Fruit fly (Drosophila melanogaster) whole organism, embryonic: ENCODE measurements around the gene CG6901.
A peak's percentile ranks its signal among the peaks of the same experiment; 100 is the strongest.

Experiments used
- ATbp ChIP-seq: fragments of 200-800 bp; sonication (Bioruptor generic); optimal IDR thresholded peaks from 2 replicates; lab custom pipeline; 2017; ENCODE audit warnings: missing biosample characterization, mild to moderate bottlenecking, missing genetic modification characterization, missing genetic modification reagents
- Adf1 ChIP-seq: fragments of 200-800 bp; sonication (Bioruptor generic); IDR thresholded peaks from 2 replicates; pipeline ENCODE4 v1.3.6; 2022; ENCODE audit warnings: missing biosample characterization, missing genetic modification characterization
- B-H2 ChIP-seq: fragments of 200-800 bp; sonication (Bioruptor generic); optimal IDR thresholded peaks from 2 replicates; lab custom pipeline; 2018; ENCODE audit warnings: missing biosample characterization, mild to moderate bottlenecking, missing genetic modification characterization
- BtbVII ChIP-seq: fragments of 200-800 bp; sonication (Bioruptor generic); optimal IDR thresholded peaks from 3 replicates; lab custom pipeline; 2017; ENCODE audit warnings: missing biosample characterization, mild to moderate bottlenecking, missing genetic modification characterization
- CG10431 ChIP-seq: fragments of 200-800 bp; sonication (Bioruptor generic); optimal IDR thresholded peaks from 3 replicates; lab custom pipeline; 2018; ENCODE audit warnings: missing biosample characterization, mild to moderate bottlenecking, missing genetic modification characterization
- CG11723 ChIP-seq: fragments of 200-800 bp; sonication (Bioruptor generic); optimal IDR thresholded peaks from 2 replicates; lab custom pipeline; 2017; ENCODE audit warnings: missing biosample characterization, mild to moderate bottlenecking, missing genetic modification characterization
- CG12299 ChIP-seq: fragments of 200-800 bp; sonication (Bioruptor generic); optimal IDR thresholded peaks from 2 replicates; lab custom pipeline; 2018; ENCODE audit warnings: missing biosample characterization, mild to moderate bottlenecking, missing genetic modification characterization
- CG13624 ChIP-seq: fragments of 200-800 bp; sonication (Bioruptor generic); optimal IDR thresholded peaks from 2 replicates; lab custom pipeline; 2016; ENCODE audit warnings: missing biosample characterization, missing genetic modification characterization
- CG15073 ChIP-seq: fragments of 200-800 bp; sonication (Bioruptor generic); optimal IDR thresholded peaks from 2 replicates; lab custom pipeline; 2016; ENCODE audit warnings: missing biosample characterization, missing genetic modification characterization
- CG17568 ChIP-seq: fragments of 200-800 bp; sonication (Bioruptor generic); optimal IDR thresholded peaks from 2 replicates; lab custom pipeline; 2018; ENCODE audit warnings: missing biosample characterization, mild to moderate bottlenecking, missing genetic modification characterization, moderate library complexity
- CG18262 ChIP-seq: fragments of 200-800 bp; optimal IDR thresholded peaks from 3 replicates; lab custom pipeline; 2019; ENCODE audit warnings: missing biosample characterization, mild to moderate bottlenecking, missing genetic modification characterization, moderate library complexity
- CG3163 ChIP-seq: fragments of 200-800 bp; sonication (Bioruptor generic); optimal IDR thresholded peaks from 3 replicates; lab custom pipeline; 2016; ENCODE audit warnings: missing biosample characterization, missing genetic modification characterization
- CG3838 ChIP-seq: fragments of 200-800 bp; sonication (Bioruptor generic); optimal IDR thresholded peaks from 3 replicates; lab custom pipeline; 2016; ENCODE audit warnings: missing biosample characterization, missing genetic modification characterization
- CG4707 ChIP-seq: fragments of 200-800 bp; sonication (Bioruptor generic); optimal IDR thresholded peaks from 2 replicates; lab custom pipeline; 2018; ENCODE audit warnings: missing biosample characterization, mild to moderate bottlenecking, missing genetic modification characterization, moderate library complexity
- CG4730 ChIP-seq: fragments of 200-800 bp; sonication (Bioruptor generic); IDR thresholded peaks from 2 replicates; pipeline ENCODE4 v1.3.6; 2022; ENCODE audit warnings: missing biosample characterization, missing genetic modification characterization
- CG4820 ChIP-seq: fragments of 200-800 bp; sonication (Bioruptor generic); optimal IDR thresholded peaks from 3 replicates; lab custom pipeline; 2016; ENCODE audit warnings: missing biosample characterization, missing genetic modification characterization
- CG4854 ChIP-seq: fragments of 200-800 bp; sonication (Bioruptor generic); optimal IDR thresholded peaks from 2 replicates; lab custom pipeline; 2016; ENCODE audit warnings: missing biosample characterization, missing genetic modification characterization, inconsistent platforms
- CG5180 ChIP-seq: fragments of 200-800 bp; sonication (Bioruptor generic); optimal IDR thresholded peaks from 3 replicates; lab custom pipeline; 2017; ENCODE audit warnings: missing biosample characterization, missing genetic modification characterization, mild to moderate bottlenecking, moderate library complexity, missing genetic modification reagents
- CG6254 ChIP-seq: fragments of 200-800 bp; sonication (Bioruptor generic); optimal IDR thresholded peaks from 3 replicates; lab custom pipeline; 2017; ENCODE audit warnings: mild to moderate bottlenecking, missing biosample characterization, missing genetic modification reagents, missing genetic modification characterization
- CG6654 ChIP-seq: fragments of 200-800 bp; sonication (Bioruptor generic); optimal IDR thresholded peaks from 2 replicates; lab custom pipeline; 2017; ENCODE audit warnings: missing biosample characterization, mild to moderate bottlenecking, missing genetic modification characterization
- CG7271 ChIP-seq: fragments of 200-800 bp; sonication (Bioruptor generic); optimal IDR thresholded peaks from 2 replicates; lab custom pipeline; 2018; ENCODE audit warnings: missing biosample characterization, mild to moderate bottlenecking, missing genetic modification characterization, moderate library complexity
- CG7987 ChIP-seq: fragments of 200-800 bp; sonication (Bioruptor generic); optimal IDR thresholded peaks from 2 replicates; lab custom pipeline; 2018; ENCODE audit warnings: missing biosample characterization, mild to moderate bottlenecking, missing genetic modification characterization, moderate library complexity
- CG8281 ChIP-seq: fragments of 200-800 bp; sonication (Bioruptor generic); optimal IDR thresholded peaks from 2 replicates; lab custom pipeline; 2018; ENCODE audit warnings: missing biosample characterization, mild to moderate bottlenecking, missing genetic modification characterization, moderate library complexity
- CG8359 ChIP-seq: fragments of 200-800 bp; sonication (Bioruptor generic); optimal IDR thresholded peaks from 2 replicates; lab custom pipeline; 2017; ENCODE audit warnings: missing biosample characterization, mild to moderate bottlenecking, missing genetic modification characterization, borderline replicate concordance
- CG8765 ChIP-seq: fragments of 200-800 bp; sonication (Bioruptor generic); IDR thresholded peaks from 2 replicates; pipeline ENCODE4 v1.3.6; 2022; ENCODE audit warnings: missing biosample characterization, missing genetic modification characterization
- Camta ChIP-seq: fragments of 200-800 bp; sonication (Bioruptor generic); optimal IDR thresholded peaks from 2 replicates; lab custom pipeline; 2016; ENCODE audit warnings: missing biosample characterization, missing genetic modification characterization
- Drgx ChIP-seq: fragments of 200-800 bp; sonication (Bioruptor generic); IDR thresholded peaks from 2 replicates; pipeline ENCODE4 v1.3.6; 2022; ENCODE audit warnings: missing biosample characterization, missing genetic modification characterization
- Elba2 ChIP-seq: fragments of 200-800 bp; sonication (Bioruptor generic); optimal IDR thresholded peaks from 3 replicates; lab custom pipeline; 2016; ENCODE audit warnings: missing biosample characterization, missing genetic modification characterization
- Fer2 ChIP-seq: fragments of 200-800 bp; sonication (Bioruptor generic); optimal IDR thresholded peaks from 2 replicates; lab custom pipeline; 2018; ENCODE audit warnings: missing biosample characterization, mild to moderate bottlenecking, missing genetic modification characterization, moderate library complexity
- H15 ChIP-seq: fragments of 200-800 bp; sonication (Bioruptor generic); IDR thresholded peaks from 3 replicates; pipeline ENCODE4 v1.3.6; 2022; ENCODE audit warnings: missing biosample characterization, missing genetic modification characterization
- H2.0 ChIP-seq: fragments of 200-800 bp; sonication (Bioruptor generic); IDR thresholded peaks from 2 replicates; pipeline ENCODE4 v1.3.6; 2022; ENCODE audit warnings: missing biosample characterization, missing genetic modification characterization
- Hsf ChIP-seq: fragments of 200-800 bp; sonication (Bioruptor generic); optimal IDR thresholded peaks from 3 replicates; lab custom pipeline; 2016; ENCODE audit warnings: missing biosample characterization, missing genetic modification characterization
- MTF-1 ChIP-seq: fragments of 200-800 bp; sonication (Bioruptor generic); optimal IDR thresholded peaks from 2 replicates; lab custom pipeline; 2018; ENCODE audit warnings: missing biosample characterization, mild to moderate bottlenecking, missing genetic modification characterization, borderline replicate concordance
- Med ChIP-seq: fragments of 200-800 bp; sonication (Bioruptor generic); peaks from one replicate; lab custom pipeline; 2016; ENCODE audit warnings: missing biosample characterization, missing genetic modification characterization, mild to moderate bottlenecking, inconsistent platforms, moderate library complexity
- Oaz ChIP-seq: fragments of 200-800 bp; sonication (Bioruptor generic); IDR thresholded peaks from 2 replicates; pipeline ENCODE4 v1.3.6; 2022; ENCODE audit warnings: missing biosample characterization, missing genetic modification characterization
- Sox100B ChIP-seq: fragments of 200-800 bp; sonication (Bioruptor generic); optimal IDR thresholded peaks from 3 replicates; lab custom pipeline; 2018; ENCODE audit warnings: missing biosample characterization, mild to moderate bottlenecking, missing genetic modification characterization
- ash1 ChIP-seq: fragments of 200-800 bp; sonication (Bioruptor generic); optimal IDR thresholded peaks from 2 replicates; lab custom pipeline; 2018; ENCODE audit warnings: missing biosample characterization, mild to moderate bottlenecking, missing genetic modification characterization
- bcd ChIP-seq: fragments of 200-800 bp; sonication (Bioruptor generic); optimal IDR thresholded peaks from 2 replicates; lab custom pipeline; 2017; ENCODE audit warnings: missing biosample characterization, mild to moderate bottlenecking, missing genetic modification characterization
- cg ChIP-seq: fragments of 200-800 bp; sonication (Bioruptor generic); optimal IDR thresholded peaks from 3 replicates; lab custom pipeline; 2019; ENCODE audit warnings: missing biosample characterization, mild to moderate bottlenecking, missing genetic modification characterization, moderate library complexity
- da ChIP-seq: fragments of 200-800 bp; sonication (Bioruptor generic); optimal IDR thresholded peaks from 2 replicates; lab custom pipeline; 2016; ENCODE audit warnings: missing biosample characterization, missing genetic modification characterization
- en ChIP-seq: fragments of 200-800 bp; sonication (Bioruptor generic); optimal IDR thresholded peaks from 2 replicates; lab custom pipeline; 2016; ENCODE audit warnings: missing biosample characterization, missing genetic modification characterization
- fru ChIP-seq: fragments of >200 bp; optimal IDR thresholded peaks from 2 replicates; lab custom pipeline; 2017
- hkb ChIP-seq, 2 experiments: fragments of 200-800 bp in 1 of 2; fragments of >200 bp in 1 of 2; sonication (Bioruptor generic) in 1 of 2; IDR thresholded peaks in 1 of 2; optimal IDR thresholded peaks in 1 of 2; 2 replicates each; pipeline versions ENCODE4 v1.3.6 to Lab custom; 2017 to 2022; ENCODE audit warnings: missing biosample characterization in 1 of 2, missing genetic modification characterization in 1 of 2
- kay ChIP-seq: fragments of 200-800 bp; sonication (Bioruptor generic); optimal IDR thresholded peaks from 2 replicates; lab custom pipeline; 2016; ENCODE audit warnings: missing biosample characterization, missing genetic modification characterization
- slp2 ChIP-seq: fragments of 200-800 bp; sonication (Bioruptor generic); optimal IDR thresholded peaks from 2 replicates; lab custom pipeline; 2016; ENCODE audit warnings: missing biosample characterization, missing genetic modification characterization
- sqz ChIP-seq: fragments of 200-800 bp; sonication (Bioruptor generic); optimal IDR thresholded peaks from 3 replicates; lab custom pipeline; 2018; ENCODE audit warnings: missing biosample characterization, mild to moderate bottlenecking, missing genetic modification characterization
- sr ChIP-seq: fragments of 200-800 bp; sonication (Bioruptor generic); IDR thresholded peaks from 3 replicates; pipeline ENCODE4 v1.3.6; 2022; ENCODE audit warnings: missing biosample characterization, missing genetic modification characterization
- stwl ChIP-seq: fragments of 200-800 bp; sonication (Bioruptor generic); optimal IDR thresholded peaks from 3 replicates; lab custom pipeline; 2018; ENCODE audit warnings: missing biosample characterization, mild to moderate bottlenecking, missing genetic modification characterization, moderate library complexity
- trem ChIP-seq: fragments of 200-800 bp; optimal IDR thresholded peaks from 3 replicates; lab custom pipeline; 2019; ENCODE audit warnings: missing biosample characterization, mild to moderate bottlenecking, missing genetic modification characterization, moderate library complexity
- usp ChIP-seq: fragments of >200 bp; optimal IDR thresholded peaks from 2 replicates; lab custom pipeline; 2017; ENCODE audit warnings: missing biosample characterization, missing genetic modification characterization
- yki ChIP-seq: fragments of >200 bp; optimal IDR thresholded peaks from 3 replicates; lab custom pipeline; 2018

CG6901 gene

DNA sequence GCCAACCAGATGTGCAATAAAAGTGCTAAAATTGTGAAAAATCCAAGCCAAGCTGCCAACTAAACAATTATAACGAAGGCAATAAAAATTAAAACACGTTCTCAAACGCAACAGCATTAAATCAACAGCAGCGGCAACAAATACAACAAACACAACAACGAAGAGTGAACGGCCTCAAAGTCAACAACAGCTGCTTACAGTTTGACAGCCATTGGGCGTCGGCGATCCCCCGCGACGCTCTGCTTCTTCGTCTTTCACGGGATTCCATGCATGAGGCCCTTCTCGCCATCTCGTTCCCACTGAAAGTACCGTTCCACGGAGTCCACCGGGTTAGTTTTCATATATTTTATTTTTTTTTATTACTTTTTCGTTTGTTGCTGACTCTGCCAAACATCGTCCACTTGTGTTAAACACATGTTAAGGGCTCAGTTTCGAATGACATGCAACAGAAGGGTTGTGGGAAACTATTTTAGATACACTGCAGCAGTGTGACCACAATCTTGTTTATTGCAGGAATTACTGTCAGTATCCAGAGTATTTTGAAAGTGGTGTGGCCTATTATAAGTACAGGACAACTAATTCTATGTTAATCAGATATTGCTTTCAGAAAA lies 41.0 kb upstream of the CG6901 start (continued):
- TF ChIP-seq bcd (GFP tag; lab: Kevin White, UChicago), result no peak
- TF ChIP-seq CG12299 (tag; lab: Kevin White, UChicago), result no peak
- no peak for TF ChIP-seq CG13624 (GFP tag; lab: Kevin White, UChicago)
- peak; percentile 72 for TF ChIP-seq Med
- TF ChIP-seq CG18262 (tag; lab: Kevin White, UChicago), result no peak
- no peak for TF ChIP-seq CG4707 (GFP tag; lab: Kevin White, UChicago)
- peak; percentile 52 for TF ChIP-seq da (GFP tag; lab: Kevin White, UChicago)
- TF ChIP-seq Elba2 (GFP tag; lab: Kevin White, UChicago), result no peak
- peak; percentile 27 for TF ChIP-seq Sox100B (GFP tag; lab: Kevin White, UChicago)
- TF ChIP-seq en, result no peak
- no peak for TF ChIP-seq CG7271 (tag; lab: Kevin White, UChicago)
- no peak for TF ChIP-seq BtbVII (GFP tag; lab: Kevin White, UChicago)
- TF ChIP-seq CG10431 (GFP tag; lab: Kevin White, UChicago), result no peak
- no peak for TF ChIP-seq CG8359 (GFP tag; lab: Kevin White, UChicago)
- TF ChIP-seq Adf1 (GFP tag; lab: Robert Waterston, UW), result no peak
- TF ChIP-seq B-H2, result no peak
- TF ChIP-seq CG6254 (GFP tag; lab: Kevin White, UChicago), result peak; percentile 11
- TF ChIP-seq CG11723 (GFP tag; lab: Kevin White, UChicago), result no peak
- peak; percentile 11 for TF ChIP-seq CG4820
- no peak for TF ChIP-seq CG8765 (GFP tag; lab: Robert Waterston, UW)
- no peak for TF ChIP-seq CG8281 (tag; lab: Kevin White, UChicago)
- no peak for TF ChIP-seq CG15073
- TF ChIP-seq CG3163 (GFP tag; lab: Kevin White, UChicago), result peak; percentile 1
- TF ChIP-seq CG7987, result no peak
- 0 out of 2 replicates have a peak, but pooled peaks have one; percentile 7 for TF ChIP-seq Drgx (GFP tag; lab: Robert Waterston, UW)
- TF ChIP-seq MTF-1 (GFP tag; lab: Kevin White, UChicago), result no peak
- TF ChIP-seq slp2 (GFP tag; lab: Kevin White, UChicago), result no peak
- peak; percentile 98 for TF ChIP-seq CG6654 (GFP tag; lab: Kevin White, UChicago)
- no peak for TF ChIP-seq fru (lab: Kevin White, UChicago)
- TF ChIP-seq kay (GFP tag; lab: Kevin White, UChicago), result no peak
- no peak for TF ChIP-seq CG4854 (GFP tag; lab: Kevin White, UChicago)
- peak; percentile 24 for TF ChIP-seq CG3838 (GFP tag; lab: Kevin White, UChicago)
- TF ChIP-seq ATbp, result peak; percentile 19
- no peak for TF ChIP-seq CG4730 (GFP tag; lab: Robert Waterston, UW)
- no peak for TF ChIP-seq Camta (GFP tag; lab: Kevin White, UChicago)
- TF ChIP-seq stwl, result peak; percentile 98
- no peak for TF ChIP-seq H2.0
- TF ChIP-seq CG5180 (GFP tag; lab: Kevin White, UChicago), result no peak
- TF ChIP-seq ash1 (GFP tag; lab: Kevin White, UChicago), result no peak
- TF ChIP-seq yki (lab: Kevin White, UChicago), result no peak
- no peak for TF ChIP-seq usp (GFP tag; lab: Kevin White, UChicago)
- no peak for TF ChIP-seq trem (tag; lab: Kevin White, UChicago)
- no peak for TF ChIP-seq Fer2 (tag; lab: Kevin White, UChicago)
- TF ChIP-seq hkb (optimal IDR thresholded peaks at IDR 0.05; lab: Kevin White, UChicago), result no peak
- no peak for TF ChIP-seq hkb (GFP tag; IDR thresholded peaks at IDR 0.05; lab: Robert Waterston, UW)
- peak; percentile 76 for TF ChIP-seq sqz (GFP tag; lab: Kevin White, UChicago)
- TF ChIP-seq sr (GFP tag; lab: Robert Waterston, UW), result peak; percentile 28; the same call in 1 of the 3 replicates
- TF ChIP-seq Oaz (GFP tag; lab: Robert Waterston, UW), result no peak
- TF ChIP-seq CG17568 (GFP tag; lab: Kevin White, UChicago), result no peak
- no peak for TF ChIP-seq Hsf
- no peak for TF ChIP-seq H15
- TF ChIP-seq cg, result no peak
